Worm (Caenorhabditis elegans) whole organism, L1 larva: ENCODE data around the gene efk-1.
A peak's percentile ranks its signal among the peaks of the same experiment; 100 is the strongest.

Experiments
- aly-2 ChIP-seq: fragments of 150-350 bp; optimal IDR thresholded peaks from 2 replicates; lab custom pipeline; 2014; ENCODE audit warnings: missing biosample characterization, missing genetic modification characterization
- ceh-63 ChIP-seq: fragments of 200-800 bp; sonication (Bioruptor generic); optimal IDR thresholded peaks from 2 replicates; lab custom pipeline; 2018; ENCODE audit warnings: mild to moderate bottlenecking, missing genetic modification characterization, missing compliant biosample characterization
- ces-1 ChIP-seq: fragments of 150-350 bp; optimal IDR thresholded peaks from 2 replicates; lab custom pipeline; 2014; ENCODE audit warnings: missing biosample characterization, missing genetic modification reagents, missing genetic modification characterization
- lin-13 ChIP-seq: fragments of 150-350 bp; optimal IDR thresholded peaks from 2 replicates; lab custom pipeline; 2014; ENCODE audit warnings: missing biosample characterization, missing genetic modification reagents, missing genetic modification characterization
- lin-39 ChIP-seq: fragments of 150-350 bp; optimal IDR thresholded peaks from 2 replicates; lab custom pipeline; 2014; ENCODE audit warnings: missing biosample characterization, missing genetic modification reagents, missing genetic modification characterization
- lsy-2 ChIP-seq, 2 experiments: fragments of 150-350 bp; optimal IDR thresholded peaks; 2 replicates each; lab custom pipeline; 2014; ENCODE audit warnings: missing biosample characterization in 2 of 2, missing genetic modification characterization in 2 of 2
- nhr-20 ChIP-seq: sonication (generic microtip); optimal IDR thresholded peaks from 2 replicates; lab custom pipeline; 2016; ENCODE audit warnings: mild to moderate bottlenecking, missing genetic modification characterization, missing compliant biosample characterization
- nhr-28 ChIP-seq: fragments of 150-350 bp; optimal IDR thresholded peaks from 2 replicates; lab custom pipeline; 2014; ENCODE audit warnings: missing biosample characterization, missing genetic modification characterization
- pqm-1 ChIP-seq: sonication (generic microtip); optimal IDR thresholded peaks from 3 replicates; lab custom pipeline; 2017; ENCODE audit warnings: missing biosample characterization, missing genetic modification characterization
- rnt-1 ChIP-seq: sonication (generic microtip); optimal IDR thresholded peaks from 2 replicates; lab custom pipeline; 2016; ENCODE audit warnings: mild to moderate bottlenecking, missing genetic modification characterization, moderate library complexity, missing compliant biosample characterization
- snpc-4 ChIP-seq: fragments of 150-350 bp; optimal IDR thresholded peaks from 2 replicates; lab custom pipeline; 2014; ENCODE audit warnings: missing biosample characterization, missing genetic modification characterization
- unc-86 ChIP-seq: sonication (generic microtip); optimal IDR thresholded peaks from 2 replicates; lab custom pipeline; 2016; ENCODE audit warnings: missing genetic modification characterization, missing compliant biosample characterization
- ztf-4 ChIP-seq: fragments of 150-350 bp; optimal IDR thresholded peaks from 2 replicates; lab custom pipeline; 2014; ENCODE audit warnings: missing biosample characterization, missing genetic modification characterization

DNA sequence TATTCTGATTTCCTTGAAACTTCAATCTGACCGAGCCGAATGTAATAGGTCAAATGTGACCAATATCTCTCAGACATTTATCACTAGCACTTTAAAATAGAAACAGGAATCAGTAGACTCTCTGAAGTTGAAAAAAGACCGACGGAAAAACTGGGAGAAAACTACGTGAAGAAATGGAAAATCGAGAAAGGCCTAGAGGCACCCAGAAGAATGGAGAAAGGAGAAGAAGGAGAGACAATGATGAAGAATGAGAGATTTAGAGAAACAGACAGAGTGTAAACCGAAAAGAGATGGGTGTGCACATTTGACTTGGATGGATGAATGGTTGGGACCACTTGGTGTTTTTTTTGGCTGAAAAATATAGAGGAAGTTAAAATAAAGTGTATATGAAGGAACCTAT, 1.7 kb upstream of the efk-1 start:
- TF ChIP-seq nhr-28 (tag; lab: Kevin White, UChicago), result no peak
- no peak for TF ChIP-seq lin-13 (GFP tag; lab: Kevin White, UChicago)
- peak; percentile 2 for TF ChIP-seq aly-2
- no peak for TF ChIP-seq ztf-4
- no peak for TF ChIP-seq snpc-4
- TF ChIP-seq lsy-2 (tag; optimal IDR thresholded peaks at IDR 0.05; lab: Kevin White, UChicago), result peak; percentile 43 to 56
- TF ChIP-seq rnt-1 (tag; lab: Kevin White, UChicago), result peak; percentile 70
- no peak for TF ChIP-seq ces-1 (GFP tag; lab: Kevin White, UChicago)
- TF ChIP-seq pqm-1 (tag; lab: Kevin White, UChicago), result no peak
- TF ChIP-seq ceh-63 (GFP tag; lab: Kevin White, UChicago), result no peak
- TF ChIP-seq unc-86 (tag; lab: Kevin White, UChicago), result no peak
- TF ChIP-seq lin-39 (tag; lab: Kevin White, UChicago), result no peak
- peak; percentile 60 for TF ChIP-seq nhr-20 (tag; lab: Kevin White, UChicago)
